Worm (Caenorhabditis elegans) whole organism, young adult: ENCODE measurements around the gene C46E10.1.

Experiments used
- C17E4.6 ChIP-seq: fragments of 200-800 bp; sonication (Bioruptor generic); IDR thresholded peaks from 2 replicates; pipeline ENCODE4 v1.3.6; 2022; ENCODE audit warnings: missing genetic modification reagents, missing genetic modification characterization, missing compliant biosample characterization
- D2030.7 ChIP-seq: fragments of 200-800 bp; sonication (Bioruptor generic); IDR thresholded peaks from 2 replicates; pipeline ENCODE4 v1.3.6; 2022; ENCODE audit warnings: missing genetic modification reagents, missing genetic modification characterization, missing compliant biosample characterization
- F22D6.2 ChIP-seq: sonication (generic microtip); optimal IDR thresholded peaks from 2 replicates; lab custom pipeline; 2016; ENCODE audit warnings: mild to moderate bottlenecking, missing genetic modification characterization, missing compliant biosample characterization
- F37B4.10 ChIP-seq: fragments of 200-800 bp; sonication (Bioruptor generic); IDR thresholded peaks from 2 replicates; pipeline ENCODE4 v1.3.6; 2022; ENCODE audit warnings: missing genetic modification characterization, missing compliant biosample characterization
- F52B5.7 ChIP-seq: sonication (generic microtip); optimal IDR thresholded peaks from 2 replicates; lab custom pipeline; 2016; ENCODE audit warnings: mild to moderate bottlenecking, missing genetic modification characterization, missing compliant biosample characterization
- F57C9.4 ChIP-seq: sonication (generic microtip); optimal IDR thresholded peaks from 2 replicates; lab custom pipeline; 2017; ENCODE audit warnings: mild to moderate bottlenecking, missing genetic modification characterization, missing compliant biosample characterization
- K11D2.4 ChIP-seq: fragments of 200-800 bp; sonication (Bioruptor generic); IDR thresholded peaks from 2 replicates; pipeline ENCODE4 v1.3.6; 2022; ENCODE audit warnings: missing genetic modification reagents, missing genetic modification characterization, missing compliant biosample characterization
- T07F8.4 ChIP-seq: sonication (generic microtip); optimal IDR thresholded peaks from 2 replicates; lab custom pipeline; 2016; ENCODE audit warnings: mild to moderate bottlenecking, missing genetic modification characterization, moderate library complexity, missing compliant biosample characterization
- Y53G8AR.9 ChIP-seq: fragments of 200-800 bp; sonication (Bioruptor generic); conservative IDR thresholded peaks from 2 replicates; pipeline ENCODE4 v1.3.6; 2022; ENCODE audit warnings: missing genetic modification reagents, missing genetic modification characterization, missing compliant biosample characterization
- Y95B8A.8 ChIP-seq: fragments of 200-800 bp; sonication (Bioruptor generic); IDR thresholded peaks from 2 replicates; pipeline ENCODE4 v1.3.6; 2022; ENCODE audit warnings: missing genetic modification reagents, missing genetic modification characterization, missing compliant biosample characterization
- ama-1 ChIP-seq, 3 experiments: fragments of 150-350 bp in 1 of 3; sonication (generic microtip) in 2 of 3; optimal IDR thresholded peaks; 2 replicates each; lab custom pipeline; 2014 to 2018; ENCODE audit warnings: missing biosample characterization in 2 of 3, missing genetic modification characterization in 2 of 3, missing genetic modification reagents in 2 of 3
- attf-3 ChIP-seq: fragments of 200-800 bp; sonication (Bioruptor generic); conservative IDR thresholded peaks from 2 replicates; pipeline ENCODE4 v1.3.6; 2022; ENCODE audit warnings: missing genetic modification reagents, missing genetic modification characterization, missing compliant biosample characterization
- bed-1 ChIP-seq: fragments of 200-800 bp; sonication (Bioruptor generic); IDR thresholded peaks from 2 replicates; pipeline ENCODE4 v1.3.6; 2022; ENCODE audit warnings: missing genetic modification reagents, missing genetic modification characterization, missing compliant biosample characterization
- bed-2 ChIP-seq: fragments of 200-800 bp; sonication (Bioruptor generic); IDR thresholded peaks from 2 replicates; pipeline ENCODE4 v1.3.6; 2022; ENCODE audit warnings: missing genetic modification reagents, missing genetic modification characterization, missing compliant biosample characterization
- ccch-3 ChIP-seq: fragments of 200-800 bp; sonication (Bioruptor generic); optimal IDR thresholded peaks from 2 replicates; lab custom pipeline; 2018; ENCODE audit warnings: mild to moderate bottlenecking, missing genetic modification characterization, missing compliant biosample characterization
- cebp-2 ChIP-seq: fragments of 200-800 bp; sonication (Bioruptor generic); IDR thresholded peaks from 2 replicates; pipeline ENCODE4 v1.3.6; 2022; ENCODE audit warnings: missing genetic modification characterization, missing compliant biosample characterization
- ceh-79 ChIP-seq: sonication (generic microtip); optimal IDR thresholded peaks from 2 replicates; lab custom pipeline; 2017; ENCODE audit warnings: mild to moderate bottlenecking, missing genetic modification characterization, missing compliant biosample characterization
- dpff-1 ChIP-seq: sonication (generic microtip); optimal IDR thresholded peaks from 2 replicates; lab custom pipeline; 2017; ENCODE audit warnings: mild to moderate bottlenecking, missing genetic modification characterization, missing compliant biosample characterization
- dpl-1 ChIP-seq: fragments of 150-350 bp; optimal IDR thresholded peaks from 2 replicates; lab custom pipeline; 2014; ENCODE audit warnings: missing biosample characterization, missing genetic modification reagents, missing genetic modification characterization
- egrh-3 ChIP-seq: fragments of 200-800 bp; sonication (Bioruptor generic); IDR thresholded peaks from 2 replicates; pipeline ENCODE4 v1.3.6; 2022; ENCODE audit warnings: missing genetic modification reagents, missing genetic modification characterization, missing compliant biosample characterization
- him-1 ChIP-seq: sonication (generic microtip); optimal IDR thresholded peaks from 2 replicates; lab custom pipeline; 2016; ENCODE audit warnings: missing genotype, missing genetic modification reagents, missing genetic modification characterization, missing compliant biosample characterization
- lsl-1 ChIP-seq: fragments of 200-800 bp; sonication (Bioruptor generic); optimal IDR thresholded peaks from 2 replicates; lab custom pipeline; 2018; ENCODE audit warnings: mild to moderate bottlenecking, missing genetic modification characterization, moderate library complexity, missing compliant biosample characterization
- madf-3 ChIP-seq: fragments of 200-800 bp; sonication (Bioruptor generic); IDR thresholded peaks from 2 replicates; pipeline ENCODE4 v1.3.6; 2022; ENCODE audit warnings: missing genetic modification reagents, missing genetic modification characterization, missing compliant biosample characterization
- mcd-1 ChIP-seq: fragments of 200-800 bp; sonication (Bioruptor generic); IDR thresholded peaks from 2 replicates; pipeline ENCODE4 v1.3.6; 2022; ENCODE audit warnings: missing genetic modification reagents, missing genetic modification characterization, missing compliant biosample characterization
- mes-4 ChIP-seq: sonication (generic microtip); optimal IDR thresholded peaks from 2 replicates; lab custom pipeline; 2016; ENCODE audit warnings: missing genotype, missing genetic modification characterization, missing compliant biosample characterization
- mxl-1 ChIP-seq: sonication (generic microtip); optimal IDR thresholded peaks from 2 replicates; lab custom pipeline; 2016; ENCODE audit warnings: missing genetic modification characterization, missing compliant biosample characterization
- nfya-2 ChIP-seq: fragments of 200-800 bp; sonication (Bioruptor generic); IDR thresholded peaks from 2 replicates; pipeline ENCODE4 v1.3.6; 2022; ENCODE audit warnings: missing genetic modification reagents, missing genetic modification characterization, missing compliant biosample characterization
- nhr-179 ChIP-seq: sonication (generic microtip); optimal IDR thresholded peaks from 2 replicates; lab custom pipeline; 2016; ENCODE audit warnings: mild to moderate bottlenecking, missing genetic modification characterization, missing compliant biosample characterization
- rcor-1 ChIP-seq: fragments of 200-800 bp; sonication (Bioruptor generic); IDR thresholded peaks from 2 replicates; pipeline ENCODE4 v1.3.6; 2022; ENCODE audit warnings: missing genetic modification reagents, missing genetic modification characterization, missing compliant biosample characterization
- snpc-3.4 ChIP-seq: sonication (generic microtip); optimal IDR thresholded peaks from 2 replicates; lab custom pipeline; 2017; ENCODE audit warnings: missing genetic modification characterization, mild to moderate bottlenecking, missing compliant biosample characterization, antibody characterized with exemption, moderate library complexity, missing genotype, missing genetic modification reagents
- somi-1 ChIP-seq: fragments of 200-800 bp; sonication (Bioruptor generic); optimal IDR thresholded peaks from 2 replicates; lab custom pipeline; 2018; ENCODE audit warnings: mild to moderate bottlenecking, missing genetic modification characterization, missing compliant biosample characterization
- sptf-2 ChIP-seq: fragments of 200-800 bp; sonication (Bioruptor generic); optimal IDR thresholded peaks from 2 replicates; lab custom pipeline; 2018; ENCODE audit warnings: mild to moderate bottlenecking, missing genetic modification characterization, missing compliant biosample characterization
- unc-130 ChIP-seq: sonication (generic microtip); optimal IDR thresholded peaks from 2 replicates; lab custom pipeline; 2016; ENCODE audit warnings: missing genetic modification reagents, missing genetic modification characterization, missing compliant biosample characterization
- xnd-1 ChIP-seq: sonication (generic microtip); optimal IDR thresholded peaks from 2 replicates; lab custom pipeline; 2016; ENCODE audit warnings: missing genotype, missing genetic modification reagents, missing genetic modification characterization, missing compliant biosample characterization
- zfh-2 ChIP-seq: fragments of 200-800 bp; sonication (Bioruptor generic); conservative IDR thresholded peaks from 2 replicates; pipeline ENCODE4 v1.3.6; 2022; ENCODE audit warnings: missing genetic modification reagents, missing genetic modification characterization, missing compliant biosample characterization

Gene C46E10.1

ce11 chrII:3701305-3701704 lies 22.7 kb upstream of the C46E10.1 start, which contains the start of gene srx-105:
Gene srx-105, minus strand, starts transcription at chrII:3701405.
- TF ChIP-seq rcor-1 (GFP tag; lab: Robert Waterston, UW) (no peak), cebp-2 (no peak)

- TF ChIP-seq snpc-3.4 (tag; lab: Kevin White, UChicago), result no peak
- TF ChIP-seq nhr-179 (tag; lab: Kevin White, UChicago), result no peak
- TF ChIP-seq ccch-3, result no peak
- TF ChIP-seq cebp-2, result no peak
- no peak for TF ChIP-seq mxl-1 (tag; lab: Kevin White, UChicago)
- TF ChIP-seq egrh-3 (GFP tag; lab: Robert Waterston, UW), result no peak
- TF ChIP-seq him-1 (tag; lab: Kevin White, UChicago), result no peak
- TF ChIP-seq D2030.7 (GFP tag; lab: Robert Waterston, UW), result no peak
- no peak for TF ChIP-seq lsl-1 (GFP tag; lab: Kevin White, UChicago)
- TF ChIP-seq F57C9.4 (tag; lab: Kevin White, UChicago), result no peak
- TF ChIP-seq ceh-79, result no peak
- TF ChIP-seq dpff-1 (tag; lab: Kevin White, UChicago), result no peak
- TF ChIP-seq mcd-1 (GFP tag; lab: Robert Waterston, UW), result no peak
These were observed 18.7 kb upstream of the C46E10.1 start, which contains the start of gene srx-108 for ce11 chrII:3705320-3705719. Gene srx-108, plus strand, starts transcription at chrII:3705620.

- TF ChIP-seq bed-2 (GFP tag; lab: Robert Waterston, UW) (no peak), Y53G8AR.9 (GFP tag; lab: Robert Waterston, UW) (no peak), F22D6.2 (tag; lab: Kevin White, UChicago) (no peak), attf-3 (GFP tag; lab: Robert Waterston, UW) (no peak), madf-3 (GFP tag; lab: Robert Waterston, UW) (no peak), dpl-1 (no peak), sptf-2 (GFP tag; lab: Kevin White, UChicago) (no peak), mes-4 (tag; lab: Kevin White, UChicago) (no peak), unc-130 (GFP tag; lab: Kevin White, UChicago) (no peak), snpc-3.4 (tag; lab: Kevin White, UChicago) (no peak), somi-1 (GFP tag; lab: Kevin White, UChicago) (no peak), nfya-2 (GFP tag; lab: Robert Waterston, UW) (no peak), ama-1 (optimal IDR thresholded peaks at IDR 0.05; lab: Kevin White, UChicago) (no peak), ama-1 (GFP tag; optimal IDR thresholded peaks at IDR 0.05; lab: Kevin White, UChicago) (no peak), zfh-2 (GFP tag; lab: Robert Waterston, UW) (no peak), C17E4.6 (GFP tag; lab: Robert Waterston, UW) (no peak), T07F8.4 (tag; lab: Kevin White, UChicago) (no peak), K11D2.4 (GFP tag; lab: Robert Waterston, UW) (no peak)
These were observed 14.8 kb upstream of the C46E10.1 start, which contains the start of gene srx-110 for ce11 chrII:3709255-3709654. Gene srx-110, plus strand, starts transcription at chrII:3709555.

- TF ChIP-seq F37B4.10 (GFP tag; lab: Robert Waterston, UW), result no peak
- no peak for TF ChIP-seq Y95B8A.8 (GFP tag; lab: Robert Waterston, UW)
- no peak for TF ChIP-seq F52B5.7 (tag; lab: Kevin White, UChicago)
- TF ChIP-seq xnd-1 (tag; lab: Kevin White, UChicago), result no peak
- TF ChIP-seq bed-1 (GFP tag; lab: Robert Waterston, UW), result no peak
These were observed 13.0 kb upstream of the C46E10.1 start, which contains the start of gene fbxc-53 for ce11 chrII:3711047-3711446. Gene fbxc-53, plus strand, starts transcription at chrII:3711291.
